Fruit fly (Drosophila melanogaster) whole organism, embryonic: ENCODE results near the gene WDR79.
A peak's percentile ranks its signal among the peaks of the same experiment; 100 is the strongest.

Source experiments
- CG10321 ChIP-seq: fragments of 200-800 bp; sonication (Bioruptor generic); IDR thresholded peaks from 2 replicates; pipeline ENCODE4 v1.3.6; 2022; ENCODE audit warnings: missing biosample characterization, missing genetic modification characterization
- CG10979 ChIP-seq: fragments of 200-800 bp; sonication (Bioruptor generic); optimal IDR thresholded peaks from 2 replicates; lab custom pipeline; 2018; ENCODE audit warnings: missing biosample characterization, mild to moderate bottlenecking, missing genetic modification characterization, moderate library complexity
- CG13624 ChIP-seq: fragments of 200-800 bp; sonication (Bioruptor generic); optimal IDR thresholded peaks from 2 replicates; lab custom pipeline; 2016; ENCODE audit warnings: missing biosample characterization, missing genetic modification characterization
- CG14441 ChIP-seq: fragments of 200-800 bp; sonication (Bioruptor generic); IDR thresholded peaks from 2 replicates; pipeline ENCODE4 v1.3.6; 2022; ENCODE audit warnings: missing biosample characterization, missing genetic modification characterization
- CG14710 ChIP-seq: fragments of 200-800 bp; sonication (Bioruptor generic); optimal IDR thresholded peaks from 3 replicates; lab custom pipeline; 2019; ENCODE audit warnings: missing biosample characterization, mild to moderate bottlenecking, missing genetic modification characterization, moderate library complexity
- CG15696 ChIP-seq: fragments of 200-800 bp; sonication (Bioruptor generic); optimal IDR thresholded peaks from 2 replicates; lab custom pipeline; 2019; ENCODE audit warnings: missing biosample characterization, mild to moderate bottlenecking, missing genetic modification characterization, moderate library complexity
- CG17829 ChIP-seq: fragments of 200-800 bp; optimal IDR thresholded peaks from 2 replicates; lab custom pipeline; 2019; ENCODE audit warnings: missing biosample characterization, mild to moderate bottlenecking, missing genetic modification characterization, moderate library complexity
- CG17912 ChIP-seq: fragments of 200-800 bp; sonication (Bioruptor generic); optimal IDR thresholded peaks from 2 replicates; lab custom pipeline; 2018; ENCODE audit warnings: missing biosample characterization, mild to moderate bottlenecking, missing genetic modification characterization
- CG18011 ChIP-seq: fragments of 200-800 bp; sonication (Bioruptor generic); optimal IDR thresholded peaks from 2 replicates; lab custom pipeline; 2017; ENCODE audit warnings: missing biosample characterization, missing genetic modification characterization, mild to moderate bottlenecking, moderate library complexity, missing genotype
- CG18619 ChIP-seq: fragments of 200-800 bp; sonication (Bioruptor generic); optimal IDR thresholded peaks from 3 replicates; lab custom pipeline; 2017; ENCODE audit warnings: missing biosample characterization, mild to moderate bottlenecking, missing genetic modification characterization
- CG2120 ChIP-seq: fragments of 200-800 bp; sonication (Bioruptor generic); optimal IDR thresholded peaks from 3 replicates; lab custom pipeline; 2016; ENCODE audit warnings: missing biosample characterization, missing genetic modification characterization
- CG2712 ChIP-seq: fragments of 200-800 bp; optimal IDR thresholded peaks from 3 replicates; lab custom pipeline; 2019; ENCODE audit warnings: missing biosample characterization, mild to moderate bottlenecking, missing genetic modification characterization, moderate library complexity
- CG31388 ChIP-seq: fragments of 200-800 bp; sonication (Bioruptor generic); optimal IDR thresholded peaks from 2 replicates; lab custom pipeline; 2016; ENCODE audit warnings: missing biosample characterization, missing genetic modification characterization
- CG43689 ChIP-seq: fragments of 200-800 bp; sonication (Bioruptor generic); IDR thresholded peaks from 2 replicates; pipeline ENCODE4 v1.3.6; 2022; ENCODE audit warnings: missing biosample characterization, missing genetic modification characterization
- CG4404 ChIP-seq: fragments of 200-800 bp; sonication (Bioruptor generic); IDR thresholded peaks from 2 replicates; pipeline ENCODE4 v1.3.6; 2022; ENCODE audit warnings: missing biosample characterization, missing genetic modification characterization
- CG4424 ChIP-seq: fragments of 200-800 bp; sonication (Bioruptor generic); optimal IDR thresholded peaks from 3 replicates; lab custom pipeline; 2016; ENCODE audit warnings: missing biosample characterization, missing genetic modification characterization
- CG4707 ChIP-seq: fragments of 200-800 bp; sonication (Bioruptor generic); optimal IDR thresholded peaks from 2 replicates; lab custom pipeline; 2018; ENCODE audit warnings: missing biosample characterization, mild to moderate bottlenecking, missing genetic modification characterization, moderate library complexity
- CG6765 ChIP-seq: fragments of 200-800 bp; sonication (Bioruptor generic); optimal IDR thresholded peaks from 3 replicates; lab custom pipeline; 2017; ENCODE audit warnings: missing biosample characterization, mild to moderate bottlenecking, missing genetic modification characterization
- CG7987 ChIP-seq: fragments of 200-800 bp; sonication (Bioruptor generic); optimal IDR thresholded peaks from 2 replicates; lab custom pipeline; 2018; ENCODE audit warnings: missing biosample characterization, mild to moderate bottlenecking, missing genetic modification characterization, moderate library complexity
- CG9609 ChIP-seq: fragments of 200-800 bp; sonication (Bioruptor generic); optimal IDR thresholded peaks from 3 replicates; lab custom pipeline; 2016; ENCODE audit warnings: missing biosample characterization, missing genetic modification characterization
- Drgx ChIP-seq: fragments of 200-800 bp; sonication (Bioruptor generic); IDR thresholded peaks from 2 replicates; pipeline ENCODE4 v1.3.6; 2022; ENCODE audit warnings: missing biosample characterization, missing genetic modification characterization
- ERR ChIP-seq: fragments of 200-800 bp; sonication (Bioruptor generic); optimal IDR thresholded peaks from 2 replicates; lab custom pipeline; 2016; ENCODE audit warnings: missing biosample characterization, missing genetic modification characterization
- Fer1 ChIP-seq: fragments of 200-800 bp; sonication (Bioruptor generic); optimal IDR thresholded peaks from 2 replicates; lab custom pipeline; 2017; ENCODE audit warnings: missing biosample characterization, mild to moderate bottlenecking, missing genetic modification characterization
- H2.0 ChIP-seq: fragments of 200-800 bp; sonication (Bioruptor generic); IDR thresholded peaks from 2 replicates; pipeline ENCODE4 v1.3.6; 2022; ENCODE audit warnings: missing biosample characterization, missing genetic modification characterization
- Mrtf ChIP-seq: fragments of 200-800 bp; sonication (Bioruptor generic); IDR thresholded peaks from 3 replicates; pipeline ENCODE4 v1.3.6; 2022; ENCODE audit warnings: missing biosample characterization, missing genetic modification characterization
- Sox102F ChIP-seq: fragments of 200-800 bp; sonication (Bioruptor generic); optimal IDR thresholded peaks from 2 replicates; lab custom pipeline; 2018; ENCODE audit warnings: missing biosample characterization, mild to moderate bottlenecking, missing genetic modification characterization, moderate library complexity
- Taf1 ChIP-seq: fragments of 200-800 bp; sonication (Bioruptor generic); IDR thresholded peaks from 2 replicates; pipeline ENCODE4 v1.3.6; 2022; ENCODE audit warnings: missing biosample characterization, missing genetic modification characterization
- Usf ChIP-seq: fragments of 200-800 bp; sonication (Bioruptor generic); optimal IDR thresholded peaks from 2 replicates; lab custom pipeline; 2017; ENCODE audit warnings: missing genotype, missing biosample characterization, missing genetic modification characterization
- Xrp1 ChIP-seq: fragments of 200-800 bp; sonication (Bioruptor generic); IDR thresholded peaks from 2 replicates; pipeline ENCODE4 v1.3.6; 2022; ENCODE audit warnings: missing biosample characterization, missing genetic modification characterization
- ac ChIP-seq: fragments of 200-800 bp; sonication (Bioruptor generic); optimal IDR thresholded peaks from 3 replicates; lab custom pipeline; 2017; ENCODE audit warnings: missing biosample characterization, mild to moderate bottlenecking, missing genetic modification characterization
- amos ChIP-seq: fragments of 200-800 bp; sonication (Bioruptor generic); IDR thresholded peaks from 2 replicates; pipeline ENCODE4 v1.3.6; 2022; ENCODE audit warnings: missing biosample characterization, missing genetic modification characterization; ENCODE audit not compliant: partially characterized antibody
- ap ChIP-seq: fragments of 200-800 bp; sonication (Bioruptor generic); IDR thresholded peaks from 2 replicates; pipeline ENCODE4 v1.3.6; 2022; ENCODE audit warnings: missing biosample characterization, missing genetic modification characterization
- ara ChIP-seq: fragments of 200-800 bp; sonication (Bioruptor generic); IDR thresholded peaks from 2 replicates; pipeline ENCODE4 v1.3.6; 2022; ENCODE audit warnings: missing biosample characterization, missing genetic modification characterization
- corto ChIP-seq: fragments of 200-800 bp; sonication (Bioruptor generic); optimal IDR thresholded peaks from 2 replicates; lab custom pipeline; 2016; ENCODE audit warnings: missing biosample characterization, mild to moderate bottlenecking, missing genetic modification characterization, moderate library complexity
- da ChIP-seq: fragments of 200-800 bp; sonication (Bioruptor generic); optimal IDR thresholded peaks from 2 replicates; lab custom pipeline; 2016; ENCODE audit warnings: missing biosample characterization, missing genetic modification characterization
- eyg ChIP-seq: fragments of 200-800 bp; sonication (Bioruptor generic); optimal IDR thresholded peaks from 3 replicates; lab custom pipeline; 2016; ENCODE audit warnings: missing biosample characterization, missing genetic modification characterization
- gsb-n ChIP-seq: fragments of 200-800 bp; sonication (Bioruptor generic); optimal IDR thresholded peaks from 3 replicates; lab custom pipeline; 2018; ENCODE audit warnings: missing biosample characterization, mild to moderate bottlenecking, missing genetic modification characterization
- insv ChIP-seq, 2 experiments: fragments of 200-800 bp; sonication (Bioruptor generic); optimal IDR thresholded peaks; 3 replicates each; lab custom pipeline; 2016 to 2018; ENCODE audit warnings: missing biosample characterization in 2 of 2, missing genetic modification characterization in 2 of 2
- kay ChIP-seq: fragments of 200-800 bp; sonication (Bioruptor generic); optimal IDR thresholded peaks from 2 replicates; lab custom pipeline; 2016; ENCODE audit warnings: missing biosample characterization, missing genetic modification characterization
- lilli ChIP-seq: fragments of 200-800 bp; sonication (Bioruptor generic); optimal IDR thresholded peaks from 3 replicates; lab custom pipeline; 2016; ENCODE audit warnings: missing biosample characterization, missing genetic modification characterization
- pb ChIP-seq: fragments of 200-800 bp; sonication (Bioruptor generic); optimal IDR thresholded peaks from 3 replicates; lab custom pipeline; 2016; ENCODE audit warnings: missing biosample characterization, missing genetic modification characterization
- pnt ChIP-seq: fragments of 200-800 bp; sonication (Bioruptor generic); optimal IDR thresholded peaks from 3 replicates; lab custom pipeline; 2016; ENCODE audit warnings: missing biosample characterization, missing genetic modification characterization
- pros ChIP-seq: fragments of 200-800 bp; sonication (Bioruptor generic); optimal IDR thresholded peaks from 3 replicates; lab custom pipeline; 2019; ENCODE audit warnings: missing biosample characterization, mild to moderate bottlenecking, missing genetic modification characterization, moderate library complexity
- scrt ChIP-seq: fragments of 200-800 bp; sonication (Bioruptor generic); optimal IDR thresholded peaks from 2 replicates; lab custom pipeline; 2018; ENCODE audit warnings: missing biosample characterization, mild to moderate bottlenecking, missing genetic modification characterization, moderate library complexity
- slou ChIP-seq: fragments of 200-800 bp; sonication (Bioruptor generic); optimal IDR thresholded peaks from 3 replicates; lab custom pipeline; 2016; ENCODE audit warnings: missing biosample characterization, missing genetic modification characterization
- tna ChIP-seq: fragments of 200-800 bp; sonication (Bioruptor generic); IDR thresholded peaks from 2 replicates; pipeline ENCODE4 v1.3.6; 2022; ENCODE audit warnings: missing biosample characterization, missing genetic modification characterization; ENCODE audit not compliant: partially characterized antibody
- trem ChIP-seq: fragments of 200-800 bp; optimal IDR thresholded peaks from 3 replicates; lab custom pipeline; 2019; ENCODE audit warnings: missing biosample characterization, mild to moderate bottlenecking, missing genetic modification characterization, moderate library complexity
- tx ChIP-seq: fragments of 200-800 bp; sonication (Bioruptor generic); optimal IDR thresholded peaks from 2 replicates; lab custom pipeline; 2016; ENCODE audit warnings: missing biosample characterization, missing genetic modification characterization
- wdn ChIP-seq: fragments of 200-800 bp; sonication (Bioruptor generic); IDR thresholded peaks from 2 replicates; pipeline ENCODE4 v1.3.6; 2022; ENCODE audit warnings: missing biosample characterization, missing genetic modification characterization

The WDR79 gene

dm6 chr2L:6088371-6089365, 38.9 kb downstream of the WDR79 start:
- TF ChIP-seq CG31388 (GFP tag; lab: Kevin White, UChicago) (no peak), Drgx (GFP tag; lab: Robert Waterston, UW) (peak; percentile 34; the same call in 1 of the 2 replicates), CG14710 (no peak), CG9609 (GFP tag; lab: Kevin White, UChicago) (no peak), tx (GFP tag; lab: Kevin White, UChicago) (no peak), ara (GFP tag; lab: Robert Waterston, UW) (peak; percentile 57), Sox102F (GFP tag; lab: Kevin White, UChicago) (no peak), H2.0 (GFP tag; lab: Robert Waterston, UW) (no peak), CG17912 (GFP tag; lab: Kevin White, UChicago) (peak; percentile 43), CG2712 (tag; lab: Kevin White, UChicago) (peak; percentile 7), gsb-n (no peak), ac (peak; percentile 1), wdn (GFP tag; lab: Robert Waterston, UW) (no peak; the same call in 1 of the 2 replicates), CG2120 (GFP tag; lab: Kevin White, UChicago) (peak; percentile 68), eyg (GFP tag; lab: Kevin White, UChicago) (no peak), corto (GFP tag; lab: Kevin White, UChicago) (no peak), da (GFP tag; lab: Kevin White, UChicago) (peak; percentile 73), pros (GFP tag; lab: Kevin White, UChicago) (peak; percentile 99), CG4424 (GFP tag; lab: Kevin White, UChicago) (no peak), ERR (GFP tag; lab: Kevin White, UChicago) (peak; percentile 82), kay (GFP tag; lab: Kevin White, UChicago) (peak; percentile 93), CG14441 (GFP tag; lab: Robert Waterston, UW) (no peak), pnt (GFP tag; lab: Kevin White, UChicago) (no peak), tna (peak; percentile 59; the same call in 1 of the 2 replicates), insv (GFP tag; optimal IDR thresholded peaks at IDR 0.05; lab: Kevin White, UChicago) (peak in 1 of 2 experiments; percentile 73), Fer1 (GFP tag; lab: Kevin White, UChicago) (peak; percentile 30), trem (tag; lab: Kevin White, UChicago) (peak; percentile 6), ap (GFP tag; lab: Robert Waterston, UW) (no peak), amos (GFP tag; lab: Robert Waterston, UW) (peak; percentile 42; the same call in 1 of the 2 replicates), CG4404 (GFP tag; lab: Robert Waterston, UW) (no peak), CG10321 (GFP tag; lab: Robert Waterston, UW) (no peak), CG43689 (GFP tag; lab: Robert Waterston, UW) (no peak), Usf (GFP tag; lab: Kevin White, UChicago) (peak; percentile 1), pb (GFP tag; lab: Kevin White, UChicago) (peak; percentile 11), CG4707 (GFP tag; lab: Kevin White, UChicago) (peak; percentile 67), CG13624 (peak; percentile 23), CG6765 (GFP tag; lab: Kevin White, UChicago) (peak; percentile 38), CG17829 (peak; percentile 27), Xrp1 (0 out of 2 replicates have a peak, but pooled peaks have one; percentile 5), Mrtf (GFP tag; lab: Robert Waterston, UW) (no peak), lilli (GFP tag; lab: Kevin White, UChicago) (peak; percentile 38), scrt (GFP tag; lab: Kevin White, UChicago) (peak; percentile 64), CG18011 (GFP tag; lab: Kevin White, UChicago) (no peak), CG10979 (tag; lab: Kevin White, UChicago) (no peak), CG15696 (tag; lab: Kevin White, UChicago) (peak; percentile 1), CG7987 (GFP tag; lab: Kevin White, UChicago) (peak; percentile 95), CG18619 (peak; percentile 62), slou (GFP tag; lab: Kevin White, UChicago) (no peak), Taf1 (GFP tag; lab: Robert Waterston, UW) (no peak)
